Fruit fly (Drosophila melanogaster) whole organism: ENCODE measurements around the gene Meics.

Experiments used
- CG8478 ChIP-seq: fragments of >200 bp; optimal IDR thresholded peaks from 2 replicates; lab custom pipeline; 2018; ENCODE audit warnings: inconsistent platforms
- Dll ChIP-seq: fragments of >200 bp; optimal IDR thresholded peaks from 2 replicates; lab custom pipeline; 2017
- usp ChIP-seq: fragments of >200 bp; optimal IDR thresholded peaks from 2 replicates; lab custom pipeline; 2017; ENCODE audit warnings: missing biosample characterization, missing genetic modification characterization, mixed read lengths

DNA sequence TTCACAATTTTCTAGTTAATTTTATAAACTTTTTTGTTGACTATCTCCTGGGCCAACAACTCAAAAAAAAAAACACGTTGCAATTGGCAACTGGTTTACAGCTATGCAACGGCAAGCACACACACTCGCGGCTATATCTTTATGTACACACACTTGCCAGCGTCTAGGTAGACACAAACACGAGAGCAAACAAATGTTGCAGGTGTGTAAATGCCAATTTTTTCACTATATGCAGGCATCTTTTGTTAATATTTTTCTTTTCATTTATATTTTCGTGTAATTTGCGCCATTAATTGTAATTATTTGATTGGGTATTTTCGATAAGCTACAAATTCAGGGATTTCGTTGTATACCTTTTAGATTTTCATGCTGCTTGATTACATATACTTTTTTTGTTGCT is 39.9 kb downstream of the Meics start:
- TF ChIP-seq usp (no peak), Dll (lab: Kevin White, UChicago) (no peak), CG8478 (no peak)
